Fruit fly (Drosophila melanogaster) whole organism, embryonic: ENCODE measurements around the gene cnc.

Experiments used
- Antp ChIP-seq: fragments of 200-800 bp; sonication (Bioruptor generic); optimal IDR thresholded peaks from 3 replicates; lab custom pipeline; 2016; ENCODE audit warnings: missing biosample characterization, missing genetic modification characterization
- Blimp-1 ChIP-seq: fragments of 200-800 bp; sonication (Bioruptor generic); optimal IDR thresholded peaks from 3 replicates; lab custom pipeline; 2018; ENCODE audit warnings: missing biosample characterization, missing genetic modification characterization, mild to moderate bottlenecking, moderate library complexity, missing genetic modification reagents
- Bteb2 ChIP-seq: fragments of 200-800 bp; sonication (Bioruptor generic); optimal IDR thresholded peaks from 2 replicates; lab custom pipeline; 2016; ENCODE audit warnings: missing biosample characterization, missing genetic modification characterization
- CG1024 ChIP-seq: fragments of 200-800 bp; sonication (Bioruptor generic); IDR thresholded peaks from 2 replicates; pipeline ENCODE4 v1.3.6; 2022; ENCODE audit warnings: missing biosample characterization, missing genetic modification characterization
- CG11398 ChIP-seq: fragments of 200-800 bp; sonication (Bioruptor generic); optimal IDR thresholded peaks from 2 replicates; lab custom pipeline; 2016; ENCODE audit warnings: missing biosample characterization, missing genetic modification characterization
- CG11504 ChIP-seq: fragments of 200-800 bp; sonication (Bioruptor generic); optimal IDR thresholded peaks from 3 replicates; lab custom pipeline; 2019; ENCODE audit warnings: missing biosample characterization, mild to moderate bottlenecking, missing genetic modification characterization, moderate library complexity
- CG12236 ChIP-seq: fragments of 200-800 bp; sonication (Bioruptor generic); optimal IDR thresholded peaks from 2 replicates; lab custom pipeline; 2016; ENCODE audit warnings: missing biosample characterization, missing genetic modification characterization
- CG1529 ChIP-seq: fragments of 200-800 bp; sonication (Bioruptor generic); optimal IDR thresholded peaks from 3 replicates; lab custom pipeline; 2018; ENCODE audit warnings: missing biosample characterization, missing genetic modification characterization
- CG16779 ChIP-seq: fragments of 200-800 bp; sonication (Bioruptor generic); IDR thresholded peaks from 2 replicates; pipeline ENCODE4 v1.3.6; 2022; ENCODE audit warnings: missing biosample characterization, missing genetic modification characterization
- CG17186 ChIP-seq: fragments of 200-800 bp; sonication (Bioruptor generic); optimal IDR thresholded peaks from 3 replicates; lab custom pipeline; 2017; ENCODE audit warnings: missing biosample characterization, missing genetic modification reagents, missing genetic modification characterization
- CG2199 ChIP-seq: fragments of 200-800 bp; sonication (Bioruptor generic); IDR thresholded peaks from 3 replicates; pipeline ENCODE4 v1.3.6; 2022; ENCODE audit warnings: missing biosample characterization, missing genetic modification characterization
- CG3163 ChIP-seq: fragments of 200-800 bp; sonication (Bioruptor generic); optimal IDR thresholded peaks from 3 replicates; lab custom pipeline; 2016; ENCODE audit warnings: missing biosample characterization, missing genetic modification characterization
- CG3995 ChIP-seq: fragments of 200-800 bp; sonication (Bioruptor generic); optimal IDR thresholded peaks from 3 replicates; lab custom pipeline; 2016; ENCODE audit warnings: missing biosample characterization, missing genetic modification characterization
- CG8478 ChIP-seq: fragments of >200 bp; optimal IDR thresholded peaks from 2 replicates; lab custom pipeline; 2018
- CG8944 ChIP-seq: fragments of 200-800 bp; sonication (Bioruptor generic); optimal IDR thresholded peaks from 3 replicates; lab custom pipeline; 2016; ENCODE audit warnings: missing biosample characterization, missing genetic modification characterization
- CHES-1-like ChIP-seq: fragments of 200-800 bp; sonication (Bioruptor generic); optimal IDR thresholded peaks from 2 replicates; lab custom pipeline; 2016; ENCODE audit warnings: missing biosample characterization, missing genetic modification characterization
- D ChIP-seq, 2 experiments: fragments of 200-800 bp in 1 of 2; fragments of >200 bp in 1 of 2; sonication (Bioruptor generic) in 1 of 2; optimal IDR thresholded peaks; 2 replicates in 1 of 2; 3 replicates in 1 of 2; lab custom pipeline; 2017; ENCODE audit warnings: mild to moderate bottlenecking in 1 of 2, missing biosample characterization in 1 of 2, missing genetic modification characterization in 1 of 2, missing genetic modification reagents in 1 of 2
- Doc3 ChIP-seq: fragments of 200-800 bp; sonication (Bioruptor generic); IDR thresholded peaks from 3 replicates; pipeline ENCODE4 v1.3.6; 2022; ENCODE audit warnings: missing biosample characterization, missing genetic modification characterization; ENCODE audit not compliant: partially characterized antibody
- Dp ChIP-seq: fragments of 200-800 bp; sonication (Bioruptor generic); optimal IDR thresholded peaks from 2 replicates; lab custom pipeline; 2018; ENCODE audit warnings: missing biosample characterization, mild to moderate bottlenecking, missing genetic modification characterization, moderate library complexity
- E2f1 ChIP-seq: fragments of 200-800 bp; sonication (Bioruptor generic); IDR thresholded peaks from 2 replicates; pipeline ENCODE4 v1.3.6; 2022; ENCODE audit warnings: missing biosample characterization, missing genetic modification characterization
- Fer1 ChIP-seq: fragments of 200-800 bp; sonication (Bioruptor generic); optimal IDR thresholded peaks from 2 replicates; lab custom pipeline; 2017; ENCODE audit warnings: missing biosample characterization, mild to moderate bottlenecking, missing genetic modification characterization
- Fer2 ChIP-seq: fragments of 200-800 bp; sonication (Bioruptor generic); optimal IDR thresholded peaks from 2 replicates; lab custom pipeline; 2018; ENCODE audit warnings: missing biosample characterization, mild to moderate bottlenecking, missing genetic modification characterization, moderate library complexity
- GATAe ChIP-seq: fragments of 200-800 bp; sonication (Bioruptor generic); conservative IDR thresholded peaks from 2 replicates; pipeline ENCODE4 v1.3.6; 2022; ENCODE audit warnings: missing biosample characterization, missing genetic modification characterization
- Hr78 ChIP-seq, 2 experiments: fragments of 200-800 bp in 1 of 2; fragments of >200 bp in 1 of 2; sonication (Bioruptor generic) in 1 of 2; optimal IDR thresholded peaks; 2 replicates each; lab custom pipeline; 2017 to 2019; ENCODE audit warnings: missing biosample characterization in 2 of 2, missing genetic modification characterization in 2 of 2, mild to moderate bottlenecking in 1 of 2, moderate library complexity in 1 of 2
- Meics ChIP-seq: fragments of 200-800 bp; sonication (Bioruptor generic); optimal IDR thresholded peaks from 2 replicates; lab custom pipeline; 2017; ENCODE audit warnings: missing biosample characterization, mild to moderate bottlenecking, missing genetic modification characterization
- NK7.1 ChIP-seq: fragments of 200-800 bp; sonication (Bioruptor generic); optimal IDR thresholded peaks from 3 replicates; lab custom pipeline; 2016; ENCODE audit warnings: missing biosample characterization, missing genetic modification characterization
- Nf-YB ChIP-seq: fragments of 200-800 bp; sonication (Bioruptor generic); optimal IDR thresholded peaks from 3 replicates; lab custom pipeline; 2019; ENCODE audit warnings: missing biosample characterization, mild to moderate bottlenecking, missing genetic modification characterization, moderate library complexity
- Oaz ChIP-seq: fragments of 200-800 bp; sonication (Bioruptor generic); IDR thresholded peaks from 2 replicates; pipeline ENCODE4 v1.3.6; 2022; ENCODE audit warnings: missing biosample characterization, missing genetic modification characterization
- Ravus ChIP-seq: fragments of 200-800 bp; sonication (Bioruptor generic); IDR thresholded peaks from 2 replicates; pipeline ENCODE4 v1.3.6; 2022; ENCODE audit warnings: missing biosample characterization, missing genetic modification characterization
- Taf1 ChIP-seq: fragments of 200-800 bp; sonication (Bioruptor generic); IDR thresholded peaks from 2 replicates; pipeline ENCODE4 v1.3.6; 2022; ENCODE audit warnings: missing biosample characterization, missing genetic modification characterization
- crol ChIP-seq: fragments of 200-800 bp; sonication (Bioruptor generic); IDR thresholded peaks from 2 replicates; pipeline ENCODE4 v1.3.6; 2022; ENCODE audit warnings: missing biosample characterization, missing genetic modification characterization
- dan ChIP-seq: fragments of 200-800 bp; sonication (Bioruptor generic); IDR thresholded peaks from 2 replicates; pipeline ENCODE4 v1.3.6; 2022; ENCODE audit warnings: missing biosample characterization, missing genetic modification characterization
- dm ChIP-seq: fragments of 200-800 bp; sonication (Bioruptor generic); optimal IDR thresholded peaks from 3 replicates; lab custom pipeline; 2016; ENCODE audit warnings: missing biosample characterization, missing genetic modification characterization
- dysf ChIP-seq: fragments of 200-800 bp; sonication (Bioruptor generic); IDR thresholded peaks from 3 replicates; pipeline ENCODE4 v1.3.6; 2022; ENCODE audit warnings: missing biosample characterization, missing genetic modification characterization
- eyg ChIP-seq: fragments of 200-800 bp; sonication (Bioruptor generic); optimal IDR thresholded peaks from 3 replicates; lab custom pipeline; 2016; ENCODE audit warnings: missing biosample characterization, missing genetic modification characterization
- fd102C ChIP-seq: fragments of 200-800 bp; sonication (Bioruptor generic); optimal IDR thresholded peaks from 2 replicates; lab custom pipeline; 2018; ENCODE audit warnings: missing biosample characterization, mild to moderate bottlenecking, missing genetic modification characterization, moderate library complexity
- fd96Cb ChIP-seq: fragments of 200-800 bp; sonication (Bioruptor generic); optimal IDR thresholded peaks from 2 replicates; lab custom pipeline; 2018; ENCODE audit warnings: missing biosample characterization, mild to moderate bottlenecking, missing genetic modification characterization, moderate library complexity
- fu2 ChIP-seq: fragments of 200-800 bp; sonication (Bioruptor generic); optimal IDR thresholded peaks from 2 replicates; lab custom pipeline; 2016; ENCODE audit warnings: missing biosample characterization, missing genetic modification characterization
- kah ChIP-seq: fragments of 200-800 bp; sonication (Bioruptor generic); optimal IDR thresholded peaks from 2 replicates; lab custom pipeline; 2018; ENCODE audit warnings: missing biosample characterization, mild to moderate bottlenecking, missing genetic modification characterization
- lola ChIP-seq, 3 experiments: fragments of >200 bp in 2 of 3; fragments of 200-800 bp in 1 of 3; sonication (Bioruptor generic) in 1 of 3; optimal IDR thresholded peaks; 2 replicates each; lab custom pipeline; 2017 to 2019; ENCODE audit warnings: missing biosample characterization in 3 of 3, missing genetic modification characterization in 3 of 3, mild to moderate bottlenecking in 1 of 3, moderate library complexity in 1 of 3
- otp ChIP-seq: fragments of 200-800 bp; sonication (Bioruptor generic); IDR thresholded peaks from 3 replicates; pipeline ENCODE4, ENCODE4 v1.3.6; 2022; ENCODE audit warnings: missing biosample characterization, missing genetic modification characterization
- pnt ChIP-seq: fragments of 200-800 bp; sonication (Bioruptor generic); optimal IDR thresholded peaks from 3 replicates; lab custom pipeline; 2016; ENCODE audit warnings: missing biosample characterization, missing genetic modification characterization
- pros ChIP-seq: fragments of 200-800 bp; sonication (Bioruptor generic); optimal IDR thresholded peaks from 3 replicates; lab custom pipeline; 2019; ENCODE audit warnings: missing biosample characterization, mild to moderate bottlenecking, missing genetic modification characterization, moderate library complexity
- psq ChIP-seq: fragments of 200-800 bp; sonication (Bioruptor generic); optimal IDR thresholded peaks from 2 replicates; lab custom pipeline; 2017; ENCODE audit warnings: missing biosample characterization, missing genetic modification characterization
- sim ChIP-seq: fragments of 200-800 bp; sonication (Bioruptor generic); IDR thresholded peaks from 2 replicates; pipeline ENCODE4 v1.3.6; 2022; ENCODE audit warnings: missing biosample characterization, missing genetic modification characterization
- sr ChIP-seq: fragments of 200-800 bp; sonication (Bioruptor generic); IDR thresholded peaks from 3 replicates; pipeline ENCODE4 v1.3.6; 2022; ENCODE audit warnings: missing biosample characterization, missing genetic modification characterization
- tll ChIP-seq, 2 experiments: fragments of 200-800 bp in 1 of 2; fragments of >200 bp in 1 of 2; sonication (Bioruptor generic) in 1 of 2; optimal IDR thresholded peaks; 2 replicates each; lab custom pipeline; 2017 to 2019; ENCODE audit warnings: missing biosample characterization in 2 of 2, missing genetic modification characterization in 2 of 2, mild to moderate bottlenecking in 1 of 2, moderate library complexity in 1 of 2
- ttk ChIP-seq: fragments of 200-800 bp; sonication (Bioruptor generic); IDR thresholded peaks from 2 replicates; pipeline ENCODE4 v2.1.2; 2022; ENCODE audit warnings: missing biosample characterization, missing genetic modification characterization
- wek ChIP-seq: fragments of 200-800 bp; sonication (Bioruptor generic); optimal IDR thresholded peaks from 3 replicates; lab custom pipeline; 2018; ENCODE audit warnings: missing biosample characterization, mild to moderate bottlenecking, missing genetic modification characterization, moderate library complexity

Gene cnc

dm6 chr3R:23176445-23177087 lies 49.9 kb downstream of the cnc start (continued):
- peak; percentile 7; the same call in 1 of the 2 replicates for TF ChIP-seq ttk (GFP tag; lab: Robert Waterston, UW)
- TF ChIP-seq CHES-1-like (GFP tag; lab: Kevin White, UChicago), result peak; percentile 54
- TF ChIP-seq GATAe (GFP tag; lab: Robert Waterston, UW), result no peak; the same call in 1 of the 2 replicates
- peak; percentile 40 for TF ChIP-seq fu2 (GFP tag; lab: Kevin White, UChicago)
- no peak for TF ChIP-seq fd102C
- no peak for TF ChIP-seq sim (GFP tag; lab: Robert Waterston, UW)
- peak; percentile 80 for TF ChIP-seq Fer1 (GFP tag; lab: Kevin White, UChicago)
- TF ChIP-seq CG16779, result no peak
- no peak for TF ChIP-seq D (optimal IDR thresholded peaks at IDR 0.05; lab: Kevin White, UChicago)
- TF ChIP-seq D (GFP tag; optimal IDR thresholded peaks at IDR 0.05; lab: Kevin White, UChicago), result peak; percentile 2
- TF ChIP-seq Hr78 (GFP tag; optimal IDR thresholded peaks at IDR 0.05; lab: Kevin White, UChicago), result no peak
- no peak for TF ChIP-seq Doc3 (GFP tag; lab: Robert Waterston, UW)
- no peak for TF ChIP-seq sr (GFP tag; lab: Robert Waterston, UW)
- TF ChIP-seq lola (GFP tag; optimal IDR thresholded peaks at IDR 0.05; lab: Kevin White, UChicago), result no peak
- no peak for TF ChIP-seq Antp (GFP tag; lab: Kevin White, UChicago)
- TF ChIP-seq Bteb2, result peak; percentile 12
- peak; percentile 27 for TF ChIP-seq Blimp-1
- TF ChIP-seq pros, result no peak
- TF ChIP-seq fd96Cb (tag; lab: Kevin White, UChicago), result no peak
- TF ChIP-seq NK7.1 (GFP tag; lab: Kevin White, UChicago), result no peak
- no peak for TF ChIP-seq pnt (GFP tag; lab: Kevin White, UChicago)
- no peak for TF ChIP-seq Nf-YB (GFP tag; lab: Kevin White, UChicago)
- no peak for TF ChIP-seq Ravus (GFP tag; lab: Robert Waterston, UW)
- no peak for TF ChIP-seq psq
- TF ChIP-seq CG8944, result peak; percentile 27
- no peak for TF ChIP-seq dan
- no peak for TF ChIP-seq tll (GFP tag; optimal IDR thresholded peaks at IDR 0.05; lab: Kevin White, UChicago)
- no peak for TF ChIP-seq CG3163 (GFP tag; lab: Kevin White, UChicago)
- peak; percentile 19 for TF ChIP-seq dm (GFP tag; lab: Kevin White, UChicago)
- TF ChIP-seq CG11398 (GFP tag; lab: Kevin White, UChicago), result peak; percentile 50
- TF ChIP-seq kah (GFP tag; lab: Kevin White, UChicago), result peak; percentile 36
- no peak for TF ChIP-seq CG11504 (tag; lab: Kevin White, UChicago)
- peak; percentile 28 for TF ChIP-seq wek (GFP tag; lab: Kevin White, UChicago)
- TF ChIP-seq dysf (GFP tag; lab: Robert Waterston, UW), result 0 out of 3 replicates have a peak, but pooled peaks have one; percentile 17
- TF ChIP-seq CG1529 (GFP tag; lab: Kevin White, UChicago), result no peak
- TF ChIP-seq CG12236, result peak; percentile 32
- 0 out of 2 replicates have a peak, but pooled peaks have one; percentile 26 for TF ChIP-seq CG1024 (GFP tag; lab: Robert Waterston, UW)
- no peak for TF ChIP-seq CG2199 (GFP tag; lab: Robert Waterston, UW)
- peak; percentile 75 for TF ChIP-seq Meics
- TF ChIP-seq crol, result no peak
- peak; percentile 71 for TF ChIP-seq eyg (GFP tag; lab: Kevin White, UChicago)
- TF ChIP-seq CG17186 (GFP tag; lab: Kevin White, UChicago), result no peak
- TF ChIP-seq Oaz (GFP tag; lab: Robert Waterston, UW), result 0 out of 2 replicates have a peak, but pooled peaks have one; percentile 18
- no peak for TF ChIP-seq Dp
- TF ChIP-seq Taf1 (GFP tag; lab: Robert Waterston, UW), result no peak; the same call in 1 of the 2 replicates
- peak; percentile 36 for TF ChIP-seq Fer2 (tag; lab: Kevin White, UChicago)
- peak; percentile 1 for TF ChIP-seq CG3995 (GFP tag; lab: Kevin White, UChicago)
- peak; percentile 44; the same call in 1 of the 2 replicates for TF ChIP-seq E2f1 (GFP tag; lab: Robert Waterston, UW)
- TF ChIP-seq CG8478 (lab: Kevin White, UChicago), result no peak
- TF ChIP-seq otp (GFP tag; lab: Robert Waterston, UW), result peak; percentile 55; the same call in 2 of the 3 replicates
